Worm (Caenorhabditis elegans) whole organism, mixed stage, embryonic: Measurements from ENCODE around the gene nhr-186.

ENCODE experiments used
- drap-1 ChIP-seq: fragments of 200-800 bp; sonication (Bioruptor generic); optimal IDR thresholded peaks from 3 replicates; lab custom pipeline; 2018; ENCODE audit warnings: mild to moderate bottlenecking, missing genetic modification characterization, missing compliant biosample characterization
- lin-13 ChIP-seq: fragments of 150-350 bp; optimal IDR thresholded peaks from 2 replicates; lab custom pipeline; 2014; ENCODE audit warnings: missing biosample characterization, missing genetic modification characterization
- pha-4 ChIP-seq: fragments of 150-350 bp; optimal IDR thresholded peaks from 2 replicates; lab custom pipeline; 2018; ENCODE audit warnings: missing biosample characterization, missing genetic modification reagents, missing genetic modification characterization
- ztf-11 ChIP-seq: fragments of 150-350 bp; optimal IDR thresholded peaks from 2 replicates; lab custom pipeline; 2014; ENCODE audit warnings: missing biosample characterization, missing genetic modification characterization

DNA sequence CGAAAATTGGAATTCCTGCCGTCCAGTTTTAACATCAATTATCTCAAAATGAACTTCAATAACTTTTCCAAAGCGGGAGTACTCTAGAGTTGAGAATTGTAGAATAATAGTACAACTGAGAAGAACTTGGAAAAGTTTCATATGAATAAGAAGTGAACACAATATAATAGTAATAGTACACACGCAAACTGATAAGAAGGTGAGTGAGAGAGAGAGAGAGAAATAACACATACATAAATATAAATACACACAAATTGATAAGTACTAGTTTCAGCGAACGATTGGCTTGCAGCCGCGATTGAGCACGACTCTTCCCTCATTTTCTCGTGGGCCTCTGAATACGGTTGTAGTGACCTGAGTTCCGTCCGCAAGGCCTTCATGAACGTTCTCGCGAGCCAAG, 34.4 kb upstream of the nhr-186 start, which contains the start of gene C17E7.13:
- TF ChIP-seq pha-4 (no peak), ztf-11 (tag; lab: Kevin White, UChicago) (no peak), drap-1 (GFP tag; lab: Kevin White, UChicago) (no peak), lin-13 (tag; lab: Kevin White, UChicago) (no peak)
